Worm (Caenorhabditis elegans): ENCODE data around the gene F59B1.4.

- no peak for TF ChIP-seq him-1 (tag; optimal IDR thresholded peaks at IDR 0.05)
- no peak for TF ChIP-seq dao-5 (tag; optimal IDR thresholded peaks at IDR 0.05)
These were observed 17.4 kb upstream of the F59B1.4 start, which contains the start of gene F59B1.8 for ce11 chrV:3644193-3644693.

Measured in whole organism, L4/young adult.